Worm (Caenorhabditis elegans): ENCODE results near the gene mrpl-12.

The mrpl-12 gene

DNA sequence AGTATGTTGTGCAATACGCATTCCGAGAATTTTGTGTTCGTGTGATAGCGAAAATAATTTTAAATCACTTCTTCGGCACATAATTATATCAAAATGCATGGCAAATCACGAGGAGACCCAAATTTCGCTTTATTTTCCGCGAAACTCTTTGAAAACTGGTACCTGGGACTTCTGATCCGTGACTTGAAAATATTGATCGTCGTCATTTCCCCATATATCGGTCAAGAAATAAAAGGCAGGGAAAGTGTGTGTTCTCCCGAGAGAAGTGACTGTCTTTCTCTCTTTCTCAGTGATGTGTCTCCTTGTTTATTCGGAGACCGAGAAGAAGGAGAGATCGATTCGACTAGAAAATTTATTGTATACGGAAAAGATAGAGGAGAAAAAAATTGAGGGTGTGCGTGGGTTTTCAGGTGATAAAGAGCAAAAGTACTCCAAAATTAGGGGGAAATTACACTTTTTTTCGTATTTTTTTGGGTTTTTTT, 3.7 kb downstream of the mrpl-12 start, which contains the start of gene W09D10.5 (continued):
- TF ChIP-seq bed-2 (GFP tag; IDR thresholded peaks at IDR 0.05) = no peak
- no peak; the same call in 1 of the 2 replicates for TF ChIP-seq aptf-3 (GFP tag; IDR thresholded peaks at IDR 0.05)
- no peak for TF ChIP-seq cebp-2 (GFP tag; IDR thresholded peaks at IDR 0.05)
- TF ChIP-seq F37B4.10 (GFP tag; IDR thresholded peaks at IDR 0.05) = 0 out of 2 replicates have a peak, but pooled peaks have one; percentile 14
- TF ChIP-seq dpff-1 (tag; optimal IDR thresholded peaks at IDR 0.05) = no peak
- TF ChIP-seq hlh-26 (GFP tag; conservative IDR thresholded peaks at IDR 0.05) = no peak
- TF ChIP-seq ceh-100 (GFP tag; IDR thresholded peaks at IDR 0.05) = peak; percentile 20; the same call in 1 of the 2 replicates
- no peak for TF ChIP-seq attf-6 (GFP tag; IDR thresholded peaks at IDR 0.05)
- peak; percentile 42; the same call in 1 of the 2 replicates for TF ChIP-seq Y53G8AR.9 (GFP tag; conservative IDR thresholded peaks at IDR 0.05)
- TF ChIP-seq C17E4.6 (GFP tag; IDR thresholded peaks at IDR 0.05) = 0 out of 2 replicates have a peak, but pooled peaks have one; percentile 12
- TF ChIP-seq tbx-9 (tag; optimal IDR thresholded peaks at IDR 0.05; ENCODE audit: borderline replicate concordance) = no peak
- no peak for TF ChIP-seq ceh-40 (GFP tag; IDR thresholded peaks at IDR 0.05)
- peak; percentile 78 for TF ChIP-seq zim-3 (tag; optimal IDR thresholded peaks at IDR 0.05)
- no peak for TF ChIP-seq sdz-38 (tag; optimal IDR thresholded peaks at IDR 0.05)
- TF ChIP-seq chd-7 (tag; optimal IDR thresholded peaks at IDR 0.05) = peak; percentile 74
- peak; percentile 64 for TF ChIP-seq nhr-80 (tag; optimal IDR thresholded peaks at IDR 0.05)
- no peak for TF ChIP-seq mxl-1 (tag; optimal IDR thresholded peaks at IDR 0.05)
- peak; percentile 27 for TF ChIP-seq ZK185.1 (tag; optimal IDR thresholded peaks at IDR 0.05; ENCODE audit: poor library complexity, severe bottlenecking)
- no peak for TF ChIP-seq F55B11.4 (tag; optimal IDR thresholded peaks at IDR 0.05; ENCODE audit: borderline replicate concordance, insufficient read depth)
- peak; percentile 57; the same call in 1 of the 2 replicates for TF ChIP-seq ekl-4 (GFP tag; IDR thresholded peaks at IDR 0.05)
- no peak for TF ChIP-seq hmg-20 (GFP tag; IDR thresholded peaks at IDR 0.05)
- TF ChIP-seq ztf-6 (GFP tag; IDR thresholded peaks at IDR 0.05) = no peak
- no peak for TF ChIP-seq xnd-1 (tag; optimal IDR thresholded peaks at IDR 0.05)
- TF ChIP-seq nhr-120 (GFP tag; IDR thresholded peaks at IDR 0.05) = 0 out of 2 replicates have a peak, but pooled peaks have one; percentile 8
- no peak for TF ChIP-seq snpc-1.1 (tag; optimal IDR thresholded peaks at IDR 0.05; ENCODE audit: insufficient read depth)
- TF ChIP-seq tbp1 (GFP tag; optimal IDR thresholded peaks at IDR 0.05) = no peak
- TF ChIP-seq F49E8.2 (tag; optimal IDR thresholded peaks at IDR 0.05; ENCODE audit: insufficient read depth) = no peak
- no peak for TF ChIP-seq snpc-1.3 (tag; optimal IDR thresholded peaks at IDR 0.05; ENCODE audit: insufficient read depth)
- no peak for TF ChIP-seq B0019.2 (GFP tag; conservative IDR thresholded peaks at IDR 0.05)
- no peak for TF ChIP-seq mes-4 (tag; optimal IDR thresholded peaks at IDR 0.05)
- no peak for TF ChIP-seq akir-1 (GFP tag; optimal IDR thresholded peaks at IDR 0.05)
- peak; percentile 30; the same call in 1 of the 2 replicates for TF ChIP-seq madf-6 (GFP tag; IDR thresholded peaks at IDR 0.05)
- TF ChIP-seq aptf-2 (GFP tag; conservative IDR thresholded peaks at IDR 0.05) = no peak
- TF ChIP-seq lsy-27 (tag; optimal IDR thresholded peaks at IDR 0.05; ENCODE audit: borderline replicate concordance, insufficient read depth) = no peak
- TF ChIP-seq egrh-3 (GFP tag; IDR thresholded peaks at IDR 0.05) = no peak
- peak; percentile 26 for TF ChIP-seq die-1 (tag; optimal IDR thresholded peaks at IDR 0.05)
- peak; percentile 43; the same call in 1 of the 2 replicates for TF ChIP-seq cebp-1 (GFP tag; IDR thresholded peaks at IDR 0.05)
- peak; percentile 77 for TF ChIP-seq cebp-1 (tag; optimal IDR thresholded peaks at IDR 0.05)
- no peak for TF ChIP-seq hlh-12 (tag; optimal IDR thresholded peaks at IDR 0.05)
- TF ChIP-seq F57C9.4 (tag; optimal IDR thresholded peaks at IDR 0.05) = peak; percentile 18
- peak; percentile 16 for TF ChIP-seq ztf-18 (tag; optimal IDR thresholded peaks at IDR 0.05)
- TF ChIP-seq F57A8.1 (GFP tag; optimal IDR thresholded peaks at IDR 0.05) = no peak
- no peak for TF ChIP-seq attf-5 (GFP tag; optimal IDR thresholded peaks at IDR 0.05)
- TF ChIP-seq zfh-2 (GFP tag; conservative IDR thresholded peaks at IDR 0.05) = no peak
- no peak for TF ChIP-seq F10E7.11 (tag; optimal IDR thresholded peaks at IDR 0.05)
- peak; percentile 7 for TF ChIP-seq K12H6.12 (tag; optimal IDR thresholded peaks at IDR 0.05)
- TF ChIP-seq Y79H2A.3 (GFP tag; conservative IDR thresholded peaks at IDR 0.05) = no peak
- TF ChIP-seq efl-1 (GFP tag; optimal IDR thresholded peaks at IDR 0.05) = no peak
